Worm (Caenorhabditis elegans): Measurements from ENCODE around the gene cnnm-2.

cnnm-2 gene

DNA sequence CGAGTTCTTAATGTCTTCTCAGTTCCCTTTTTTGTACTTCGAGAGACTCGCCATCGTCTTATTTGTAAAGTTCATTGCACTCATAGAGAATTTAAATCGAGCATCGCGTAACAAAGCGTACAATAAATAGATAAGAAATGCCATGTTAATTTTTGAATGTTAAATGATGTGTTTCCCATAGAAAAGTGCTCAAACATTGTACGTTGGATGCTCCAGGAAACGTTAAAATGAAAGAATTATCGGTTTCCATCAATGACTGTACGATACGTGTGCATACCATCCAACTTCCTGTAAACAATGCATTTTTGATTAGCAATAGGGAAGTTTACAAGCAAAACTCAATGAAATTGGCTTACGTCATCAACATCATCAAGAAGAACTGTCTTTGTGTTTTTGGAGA lies 8.7 kb downstream of the cnnm-2 start (continued):
- TF ChIP-seq Y48G9A.11 (GFP tag; IDR thresholded peaks at IDR 0.05): no peak
- no peak for TF ChIP-seq madf-9 (GFP tag; conservative IDR thresholded peaks at IDR 0.05)
- TF ChIP-seq D1046.2 (GFP tag; IDR thresholded peaks at IDR 0.05): no peak
- TF ChIP-seq ceh-62 (tag; optimal IDR thresholded peaks at IDR 0.05): no peak
- TF ChIP-seq ZK337.2 (GFP tag; IDR thresholded peaks at IDR 0.05): no peak
- TF ChIP-seq ceh-28 (tag; optimal IDR thresholded peaks at IDR 0.05): no peak
- no peak for TF ChIP-seq lin-15B (tag; optimal IDR thresholded peaks at IDR 0.05)
- no peak for TF ChIP-seq mxl-3 (GFP tag; optimal IDR thresholded peaks at IDR 0.05)
- TF ChIP-seq zip-2 (tag; optimal IDR thresholded peaks at IDR 0.05): no peak
- TF ChIP-seq fkh-10 (GFP tag; optimal IDR thresholded peaks at IDR 0.05): no peak
- TF ChIP-seq F49E8.2 (tag; optimal IDR thresholded peaks at IDR 0.05; ENCODE audit: borderline replicate concordance): no peak
- peak in 1 of 2 experiments; percentile 2 for TF ChIP-seq lsy-2 (tag; optimal IDR thresholded peaks at IDR 0.05)
- no peak for TF ChIP-seq ztf-7 (tag; optimal IDR thresholded peaks at IDR 0.05)
- TF ChIP-seq F44E2.7 (GFP tag; IDR thresholded peaks at IDR 0.05): no peak
- TF ChIP-seq nhr-237 (tag; optimal IDR thresholded peaks at IDR 0.05): no peak
- TF ChIP-seq nhr-6 (tag; optimal IDR thresholded peaks at IDR 0.05): no peak
- no peak for TF ChIP-seq ces-1 (GFP tag; optimal IDR thresholded peaks at IDR 0.05)
- no peak for TF ChIP-seq lim-7 (GFP tag; IDR thresholded peaks at IDR 0.05)
- TF ChIP-seq lin-1 (GFP tag; IDR thresholded peaks at IDR 0.05): no peak
- TF ChIP-seq cey-2 (tag; optimal IDR thresholded peaks at IDR 0.05; ENCODE audit: borderline replicate concordance, insufficient read depth): no peak
- TF ChIP-seq php-3 (GFP tag; IDR thresholded peaks at IDR 0.05): peak; percentile 31; the same call in 1 of the 2 replicates
- no peak for TF ChIP-seq nhr-10 (tag; optimal IDR thresholded peaks at IDR 0.05)
- no peak for TF ChIP-seq dmd-9 (GFP tag; IDR thresholded peaks at IDR 0.05)
- TF ChIP-seq F26F4.8 (GFP tag; conservative IDR thresholded peaks at IDR 0.05): no peak
- no peak for TF ChIP-seq nhr-42 (GFP tag; IDR thresholded peaks at IDR 0.05)
- no peak for TF ChIP-seq Y5F2A.4 (GFP tag; optimal IDR thresholded peaks at IDR 0.05)
- no peak for TF ChIP-seq mes-2 (tag; optimal IDR thresholded peaks at IDR 0.05; ENCODE audit: poor library complexity, severe bottlenecking)
- no peak for TF ChIP-seq daf-19 (GFP tag; conservative IDR thresholded peaks at IDR 0.05)
- no peak for TF ChIP-seq Y75B8A.6 (GFP tag; IDR thresholded peaks at IDR 0.05)
- no peak for TF ChIP-seq dpl-1 (GFP tag; optimal IDR thresholded peaks at IDR 0.05)
- peak; percentile 5 for TF ChIP-seq nhr-28 (tag; optimal IDR thresholded peaks at IDR 0.05)
- TF ChIP-seq ztf-11 (tag; optimal IDR thresholded peaks at IDR 0.05): no peak
- no peak for TF ChIP-seq daf-16 (GFP tag; optimal IDR thresholded peaks at IDR 0.05)
- TF ChIP-seq daf-16 (tag; optimal IDR thresholded peaks at IDR 0.05): peak; percentile 74
- no peak for TF ChIP-seq ama-1 (optimal IDR thresholded peaks at IDR 0.05)
- TF ChIP-seq ceh-20 (GFP tag; IDR thresholded peaks at IDR 0.05): no peak; the same call in 1 of the 2 replicates
- peak; percentile 55 for TF ChIP-seq dve-1 (tag; optimal IDR thresholded peaks at IDR 0.05; ENCODE audit: insufficient read depth)
- no peak for TF ChIP-seq egl-43 (GFP tag; IDR thresholded peaks at IDR 0.05)

- peak in 1 of 2 experiments; percentile 11 for TF ChIP-seq lsy-2 (tag; optimal IDR thresholded peaks at IDR 0.05)
- TF ChIP-seq rbr-2 (tag; optimal IDR thresholded peaks at IDR 0.05): no peak
- peak; percentile 82 for TF ChIP-seq dve-1 (tag; optimal IDR thresholded peaks at IDR 0.05; ENCODE audit: insufficient read depth)
- peak; percentile 23 for TF ChIP-seq hlh-30 (tag; optimal IDR thresholded peaks at IDR 0.05; ENCODE audit: insufficient read depth)
- no peak for TF ChIP-seq daf-16 (GFP tag; optimal IDR thresholded peaks at IDR 0.05)
- peak; percentile 78 for TF ChIP-seq daf-16 (tag; optimal IDR thresholded peaks at IDR 0.05)
- peak; percentile 73 for TF ChIP-seq hlh-11 (tag; optimal IDR thresholded peaks at IDR 0.05)
- peak; percentile 43 for TF ChIP-seq aha-1 (tag)
- no peak for TF ChIP-seq attf-4 (tag; optimal IDR thresholded peaks at IDR 0.05)
- TF ChIP-seq sdz-12 (GFP tag; optimal IDR thresholded peaks at IDR 0.05): no peak
- 0 out of 2 replicates have a peak, but pooled peaks have one; percentile 38 for TF ChIP-seq tra-1 (GFP tag; IDR thresholded peaks at IDR 0.05)
- peak; percentile 98 for TF ChIP-seq pqm-1 (tag; optimal IDR thresholded peaks at IDR 0.05)
- TF ChIP-seq nhr-28 (tag; optimal IDR thresholded peaks at IDR 0.05): peak; percentile 81
- no peak for TF ChIP-seq nhr-25 (tag; optimal IDR thresholded peaks at IDR 0.05; ENCODE audit: borderline replicate concordance, insufficient read depth)
- no peak for TF ChIP-seq T20F7.1 (GFP tag; optimal IDR thresholded peaks at IDR 0.05)
- peak; percentile 40 for TF ChIP-seq nhr-77 (tag; optimal IDR thresholded peaks at IDR 0.05)
- peak; percentile 16 for TF ChIP-seq mxl-3 (GFP tag; optimal IDR thresholded peaks at IDR 0.05)
- no peak for TF ChIP-seq ceh-44 (GFP tag; IDR thresholded peaks at IDR 0.05)
- TF ChIP-seq nhr-48 (tag; optimal IDR thresholded peaks at IDR 0.05): peak; percentile 10
- TF ChIP-seq arid-1 (GFP tag; conservative IDR thresholded peaks at IDR 0.05): no peak
- no peak for TF ChIP-seq egl-43 (GFP tag; IDR thresholded peaks at IDR 0.05)
- TF ChIP-seq php-3 (GFP tag; IDR thresholded peaks at IDR 0.05): peak; percentile 66; the same call in 1 of the 2 replicates
Measured at ce11 chrX:8824437-8824836, 12.5 kb downstream of the cnnm-2 start, which contains the start of gene ifd-1. TSS of gene ifd-1 (minus strand) at chrX:8824448.

All from whole organism, L4 larva.